Worm (Caenorhabditis elegans) whole organism, midembryonic: Measurements from ENCODE around the gene C02B8.1.

ENCODE experiments used
- flt-1 ChIP-seq: fragments of 200-800 bp; sonication (Bioruptor generic); IDR thresholded peaks from 2 replicates; pipeline ENCODE4 v1.3.6; 2022; ENCODE audit warnings: missing genetic modification characterization, missing compliant biosample characterization
- ztf-23 ChIP-seq: fragments of 200-800 bp; sonication (Bioruptor generic); IDR thresholded peaks from 2 replicates; pipeline ENCODE4 v1.3.6; 2022; ENCODE audit warnings: missing genetic modification reagents, missing genetic modification characterization, missing compliant biosample characterization
- ztf-29 ChIP-seq: fragments of 200-800 bp; sonication (Bioruptor generic); IDR thresholded peaks from 2 replicates; pipeline ENCODE4 v1.3.6; 2022; ENCODE audit warnings: missing genetic modification reagents, missing genetic modification characterization, missing compliant biosample characterization

ce11 chrX:8148993-8149392 lies 1.5 kb downstream of the C02B8.1 start:
- TF ChIP-seq flt-1 (GFP tag; lab: Robert Waterston, UW): no peak
- TF ChIP-seq ztf-23 (GFP tag; lab: Robert Waterston, UW): no peak
- no peak for TF ChIP-seq ztf-29 (GFP tag; lab: Robert Waterston, UW)
